Worm (Caenorhabditis elegans) whole organism, L4/young adult: ENCODE results near the gene otub-3.

Source experiments
- W03F9.2 ChIP-seq: fragments of 150-350 bp; optimal IDR thresholded peaks from 2 replicates; lab custom pipeline; 2014; ENCODE audit warnings: missing biosample characterization, missing genetic modification characterization
- him-1 ChIP-seq: sonication (generic microtip); optimal IDR thresholded peaks from 2 replicates; lab custom pipeline; 2016; ENCODE audit warnings: missing genotype, missing genetic modification reagents, missing genetic modification characterization, missing compliant biosample characterization

DNA sequence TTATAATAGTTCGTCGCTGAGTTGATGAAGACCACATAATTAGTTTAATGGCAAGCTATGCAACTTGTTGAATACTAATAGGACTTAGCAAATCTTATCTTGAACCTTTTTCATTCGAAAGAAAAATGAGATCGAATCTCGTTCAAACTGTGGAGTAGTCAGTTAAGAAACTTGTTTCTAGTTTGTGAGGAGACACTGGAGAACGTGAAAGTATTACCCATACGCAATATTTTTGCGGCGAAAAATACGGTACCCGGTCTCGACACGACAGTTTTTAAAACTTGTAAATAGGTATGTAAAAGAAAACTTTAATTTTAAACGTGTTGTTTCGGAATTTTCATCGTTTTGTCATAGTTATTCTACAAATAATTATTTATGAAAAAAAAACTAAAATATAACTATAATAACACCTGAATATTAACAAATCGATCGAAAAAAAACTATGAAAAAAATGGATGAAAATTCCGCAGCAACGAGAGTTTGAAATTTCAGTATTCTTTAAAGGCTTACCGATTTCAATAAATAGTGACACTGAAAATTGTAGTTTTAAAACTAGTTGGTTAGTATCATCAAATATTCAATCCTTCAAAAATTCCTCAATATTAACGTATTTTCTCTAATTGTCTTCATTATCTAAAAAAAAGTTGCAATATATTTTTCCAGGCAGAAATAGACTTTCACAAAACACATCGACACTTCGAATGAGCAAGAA, 17.8 kb downstream of the otub-3 start, which contains the start of the genes F20C5.7 and parg-1:
- TF ChIP-seq him-1 (tag; lab: Kevin White, UChicago) (no peak), W03F9.2 (no peak)
